Worm (Caenorhabditis elegans) whole organism, late embryonic: ENCODE results near the gene pgam-5.

Experiments used
- F13H6.1 ChIP-seq: sonication (generic microtip); optimal IDR thresholded peaks from 2 replicates; lab custom pipeline; 2016; ENCODE audit warnings: missing genetic modification characterization, missing compliant biosample characterization
- K09A11.1 ChIP-seq: sonication (generic microtip); optimal IDR thresholded peaks from 2 replicates; lab custom pipeline; 2017; ENCODE audit warnings: antibody characterized with exemption, mild to moderate bottlenecking, missing genetic modification characterization, missing compliant biosample characterization; ENCODE audit not compliant: insufficient read depth
- T23F11.4 ChIP-seq: fragments of 200-800 bp; sonication (Bioruptor generic); optimal IDR thresholded peaks from 2 replicates; lab custom pipeline; 2018; ENCODE audit warnings: mild to moderate bottlenecking, missing genetic modification characterization, missing compliant biosample characterization
- ama-1 ChIP-seq: fragments of 150-350 bp; optimal IDR thresholded peaks from 2 replicates; lab custom pipeline; 2014
- ceh-14 ChIP-seq: sonication (generic microtip); optimal IDR thresholded peaks from 2 replicates; lab custom pipeline; 2016; ENCODE audit warnings: missing genotype, missing genetic modification characterization, missing compliant biosample characterization
- ceh-19 ChIP-seq: fragments of 200-800 bp; sonication (Bioruptor generic); optimal IDR thresholded peaks from 2 replicates; lab custom pipeline; 2018; ENCODE audit warnings: mild to moderate bottlenecking, missing genetic modification characterization, missing compliant biosample characterization
- ceh-22 ChIP-seq: sonication (generic microtip); optimal IDR thresholded peaks from 2 replicates; lab custom pipeline; 2017; ENCODE audit warnings: missing biosample characterization, missing genetic modification characterization
- ceh-24 ChIP-seq: sonication (generic microtip); optimal IDR thresholded peaks from 2 replicates; lab custom pipeline; 2016; ENCODE audit warnings: mild to moderate bottlenecking, missing genetic modification characterization, missing compliant biosample characterization
- ceh-30 ChIP-seq: fragments of 150-350 bp; optimal IDR thresholded peaks from 2 replicates; lab custom pipeline; 2014; ENCODE audit warnings: missing biosample characterization, missing genetic modification characterization
- ceh-45 ChIP-seq: fragments of 200-800 bp; sonication (Bioruptor generic); IDR thresholded peaks from 2 replicates; pipeline ENCODE4 v1.3.6; 2022; ENCODE audit warnings: missing genetic modification reagents, missing genetic modification characterization, missing compliant biosample characterization
- ceh-48 ChIP-seq: sonication (generic microtip); optimal IDR thresholded peaks from 2 replicates; lab custom pipeline; 2016; ENCODE audit warnings: missing genetic modification characterization, inconsistent platforms, missing compliant biosample characterization
- ceh-9 ChIP-seq: sonication (generic microtip); optimal IDR thresholded peaks from 2 replicates; lab custom pipeline; 2016; ENCODE audit warnings: mild to moderate bottlenecking, missing genetic modification characterization, inconsistent platforms, missing compliant biosample characterization
- che-1 ChIP-seq: sonication (generic microtip); optimal IDR thresholded peaks from 2 replicates; lab custom pipeline; 2016; ENCODE audit warnings: mild to moderate bottlenecking, missing genetic modification characterization, missing compliant biosample characterization
- dmd-4 ChIP-seq: sonication (generic microtip); optimal IDR thresholded peaks from 2 replicates; lab custom pipeline; 2016; ENCODE audit warnings: borderline replicate concordance, missing genetic modification characterization, missing compliant biosample characterization
- elt-2 ChIP-seq: sonication (generic microtip); optimal IDR thresholded peaks from 2 replicates; lab custom pipeline; 2016; ENCODE audit warnings: missing genetic modification reagents, missing genetic modification characterization, missing compliant biosample characterization
- fax-1 ChIP-seq: sonication (generic microtip); optimal IDR thresholded peaks from 2 replicates; lab custom pipeline; 2016; ENCODE audit warnings: missing genotype, missing genetic modification characterization, missing compliant biosample characterization
- fkh-10 ChIP-seq: fragments of 150-350 bp; optimal IDR thresholded peaks from 2 replicates; lab custom pipeline; 2014; ENCODE audit warnings: missing biosample characterization, missing genetic modification reagents, missing genetic modification characterization
- fkh-6 ChIP-seq: sonication (generic microtip); optimal IDR thresholded peaks from 2 replicates; lab custom pipeline; 2016; ENCODE audit warnings: missing genetic modification characterization, missing compliant biosample characterization
- gmeb-2 ChIP-seq: sonication (generic microtip); optimal IDR thresholded peaks from 2 replicates; lab custom pipeline; 2016; ENCODE audit warnings: missing genetic modification characterization, inconsistent platforms, missing compliant biosample characterization
- hlh-13 ChIP-seq: fragments of 200-800 bp; sonication (Bioruptor generic); optimal IDR thresholded peaks from 2 replicates; lab custom pipeline; 2018; ENCODE audit warnings: mild to moderate bottlenecking, missing genetic modification characterization, missing compliant biosample characterization
- hlh-15 ChIP-seq: sonication (generic microtip); optimal IDR thresholded peaks from 2 replicates; lab custom pipeline; 2016; ENCODE audit warnings: missing genetic modification characterization, missing compliant biosample characterization
- hlh-30 ChIP-seq: sonication (generic microtip); optimal IDR thresholded peaks from 2 replicates; lab custom pipeline; 2017; ENCODE audit warnings: antibody characterized with exemption, missing genetic modification characterization, missing compliant biosample characterization; ENCODE audit not compliant: insufficient read depth
- hlh-6 ChIP-seq: sonication (generic microtip); optimal IDR thresholded peaks from 2 replicates; lab custom pipeline; 2016; ENCODE audit warnings: missing genotype, missing genetic modification characterization, missing compliant biosample characterization
- lim-6 ChIP-seq: sonication (generic microtip); optimal IDR thresholded peaks from 2 replicates; lab custom pipeline; 2016; ENCODE audit warnings: missing genetic modification characterization, missing compliant biosample characterization
- madf-2 ChIP-seq: sonication (generic microtip); optimal IDR thresholded peaks from 2 replicates; lab custom pipeline; 2017; ENCODE audit warnings: missing genetic modification characterization, missing compliant biosample characterization
- nfya-1 ChIP-seq: sonication (generic microtip); optimal IDR thresholded peaks from 2 replicates; lab custom pipeline; 2017; ENCODE audit warnings: missing genetic modification characterization, mild to moderate bottlenecking, missing compliant biosample characterization, antibody characterized with exemption, moderate library complexity
- nhr-232 ChIP-seq: sonication (generic microtip); optimal IDR thresholded peaks from 2 replicates; lab custom pipeline; 2016; ENCODE audit warnings: missing genetic modification characterization, missing compliant biosample characterization
- npax-4 ChIP-seq: sonication (generic microtip); optimal IDR thresholded peaks from 2 replicates; lab custom pipeline; 2016; ENCODE audit warnings: missing genetic modification characterization, missing compliant biosample characterization
- pag-3 ChIP-seq: sonication (generic microtip); optimal IDR thresholded peaks from 2 replicates; lab custom pipeline; 2016; ENCODE audit warnings: missing compliant biosample characterization, missing genetic modification characterization, borderline replicate concordance
- pha-4 ChIP-seq: fragments of 150-350 bp; optimal IDR thresholded peaks from 2 replicates; lab custom pipeline; 2018; ENCODE audit warnings: missing biosample characterization, missing genetic modification reagents, missing genetic modification characterization
- pros-1 ChIP-seq: fragments of 150-350 bp; optimal IDR thresholded peaks from 2 replicates; lab custom pipeline; 2014; ENCODE audit warnings: missing biosample characterization, missing genetic modification reagents, missing genetic modification characterization
- ref-2 ChIP-seq: sonication (generic microtip); optimal IDR thresholded peaks from 2 replicates; lab custom pipeline; 2016; ENCODE audit warnings: missing genetic modification characterization, missing compliant biosample characterization
- rnt-1 ChIP-seq: sonication (generic microtip); optimal IDR thresholded peaks from 2 replicates; lab custom pipeline; 2016; ENCODE audit warnings: missing genetic modification characterization, missing compliant biosample characterization
- sdc-2 ChIP-seq: sonication (generic microtip); optimal IDR thresholded peaks from 2 replicates; lab custom pipeline; 2016; ENCODE audit warnings: missing genotype, missing genetic modification characterization, missing compliant biosample characterization
- sox-2 ChIP-seq: fragments of 200-800 bp; sonication (Bioruptor generic); IDR thresholded peaks from 2 replicates; pipeline ENCODE4 v1.3.6; 2022; ENCODE audit warnings: missing genetic modification reagents, missing genetic modification characterization, missing compliant biosample characterization
- syd-9 ChIP-seq: sonication (generic microtip); optimal IDR thresholded peaks from 2 replicates; lab custom pipeline; 2016; ENCODE audit warnings: mild to moderate bottlenecking, missing genetic modification characterization, moderate library complexity, missing compliant biosample characterization
- tbx-2 ChIP-seq: sonication (generic microtip); optimal IDR thresholded peaks from 2 replicates; lab custom pipeline; 2016; ENCODE audit warnings: missing genetic modification characterization, missing compliant biosample characterization
- tbx-7 ChIP-seq: sonication (generic microtip); optimal IDR thresholded peaks from 2 replicates; lab custom pipeline; 2016; ENCODE audit warnings: missing genotype, missing genetic modification characterization, missing compliant biosample characterization
- unc-3 ChIP-seq, 2 experiments: fragments of 200-800 bp in 1 of 2; sonication (Bioruptor generic) in 1 of 2; sonication (generic microtip) in 1 of 2; conservative IDR thresholded peaks in 1 of 2; optimal IDR thresholded peaks in 1 of 2; 2 replicates each; pipeline versions ENCODE4 v1.3.6 to Lab custom; 2016 to 2022; ENCODE audit warnings: missing compliant biosample characterization in 2 of 2, missing genetic modification characterization in 2 of 2, missing genetic modification reagents in 1 of 2
- unc-42 ChIP-seq: sonication (generic microtip); optimal IDR thresholded peaks from 2 replicates; lab custom pipeline; 2016; ENCODE audit warnings: missing genotype, missing genetic modification characterization, missing compliant biosample characterization
- unc-55 ChIP-seq: sonication (generic microtip); optimal IDR thresholded peaks from 2 replicates; lab custom pipeline; 2017; ENCODE audit warnings: missing biosample characterization, missing genetic modification reagents, missing genetic modification characterization
- unc-86 ChIP-seq: sonication (generic microtip); optimal IDR thresholded peaks from 2 replicates; lab custom pipeline; 2016; ENCODE audit warnings: missing genetic modification characterization, missing compliant biosample characterization

Gene pgam-5

ce11 chrII:7570305-7570704 is 28.2 kb downstream of the pgam-5 start, which contains the start of gene F35D2.3:
TSS of gene F35D2.3 (plus strand) at chrII:7570605.
- TF ChIP-seq hlh-15 (tag; lab: Kevin White, UChicago) (no peak), ama-1 (lab: Kevin White, UChicago) (no peak), npax-4 (no peak), ceh-14 (tag; lab: Kevin White, UChicago) (no peak), sdc-2 (no peak), tbx-2 (tag; lab: Kevin White, UChicago) (no peak), ceh-9 (tag; lab: Kevin White, UChicago) (no peak), unc-86 (tag; lab: Kevin White, UChicago) (no peak), ceh-30 (tag; lab: Kevin White, UChicago) (no peak), fax-1 (no peak), hlh-6 (tag; lab: Kevin White, UChicago) (no peak), lim-6 (tag; lab: Kevin White, UChicago) (no peak), hlh-13 (GFP tag; lab: Kevin White, UChicago) (no peak), madf-2 (tag; lab: Kevin White, UChicago) (no peak), ceh-19 (no peak), rnt-1 (tag; lab: Kevin White, UChicago) (no peak), T23F11.4 (GFP tag; lab: Kevin White, UChicago) (no peak)

ce11 chrII:7562616-7563015 is 35.9 kb downstream of the pgam-5 start:
- no peak for TF ChIP-seq fkh-10 (GFP tag; lab: Kevin White, UChicago)
- TF ChIP-seq, all 69 proteins: peak for 0

- TF ChIP-seq pros-1 (tag; lab: Kevin White, UChicago) (no peak), nfya-1 (no peak), ceh-45 (no peak), ceh-24 (tag; lab: Kevin White, UChicago) (no peak), pha-4 (tag; lab: Kevin White, UChicago) (no peak)
These were observed 37.1 kb downstream of the pgam-5 start, which contains the start of the genes ZK1290.11 and ZK1290.1 for ce11 chrII:7561494-7561893. TSS of gene ZK1290.11 (minus strand) at chrII:7561594. TSS of gene ZK1290.1 (plus strand) at chrII:7561764.

ce11 chrII:7560844-7561243 is 37.7 kb downstream of the pgam-5 start:
- no peak for TF ChIP-seq npax-4
- TF ChIP-seq ref-2 (tag; lab: Kevin White, UChicago): no peak
- TF ChIP-seq hlh-30 (tag; lab: Kevin White, UChicago): no peak
- no peak for TF ChIP-seq pag-3
- no peak for TF ChIP-seq sdc-2
- no peak for TF ChIP-seq elt-2 (tag; lab: Kevin White, UChicago)
- TF ChIP-seq pha-4 (tag; lab: Kevin White, UChicago): no peak
- TF ChIP-seq tbx-2 (tag; lab: Kevin White, UChicago): no peak
- TF ChIP-seq T23F11.4 (GFP tag; lab: Kevin White, UChicago): no peak
- no peak for TF ChIP-seq sox-2 (GFP tag; lab: Robert Waterston, UW)
- no peak for TF ChIP-seq K09A11.1 (tag; lab: Kevin White, UChicago)
- no peak for TF ChIP-seq gmeb-2 (tag; lab: Kevin White, UChicago)
- TF ChIP-seq ceh-48 (tag; lab: Kevin White, UChicago): no peak
- no peak for TF ChIP-seq lim-6 (tag; lab: Kevin White, UChicago)
- no peak for TF ChIP-seq hlh-13 (GFP tag; lab: Kevin White, UChicago)

ce11 chrII:7558864-7559263 is 39.7 kb downstream of the pgam-5 start:
- no peak for TF ChIP-seq hlh-13 (GFP tag; lab: Kevin White, UChicago)
- TF ChIP-seq unc-42 (tag; lab: Kevin White, UChicago): peak; percentile 69

ce11 chrII:7557981-7558380 is 40.6 kb downstream of the pgam-5 start:
- TF ChIP-seq syd-9 (tag; lab: Kevin White, UChicago) (no peak), sdc-2 (no peak), nfya-1 (no peak), F13H6.1 (tag; lab: Kevin White, UChicago) (no peak), nhr-232 (no peak), tbx-7 (tag; lab: Kevin White, UChicago) (no peak), npax-4 (no peak), dmd-4 (tag; lab: Kevin White, UChicago) (no peak), che-1 (tag; lab: Kevin White, UChicago) (no peak), unc-55 (GFP tag; lab: Kevin White, UChicago) (no peak), K09A11.1 (tag; lab: Kevin White, UChicago) (no peak), fkh-6 (no peak), unc-3 (GFP tag; conservative IDR thresholded peaks at IDR 0.05; lab: Robert Waterston, UW) (no peak), unc-3 (tag; optimal IDR thresholded peaks at IDR 0.05; lab: Kevin White, UChicago) (no peak), ceh-22 (no peak), hlh-30 (tag; lab: Kevin White, UChicago) (no peak)
